Worm (Caenorhabditis elegans) whole organism, late embryonic: ENCODE data around the gene R05D8.7.

ENCODE experiments used
- C38D4.7 ChIP-seq: fragments of 200-800 bp; sonication (Bioruptor generic); optimal IDR thresholded peaks from 2 replicates; lab custom pipeline; 2018; ENCODE audit warnings: mild to moderate bottlenecking, missing genetic modification characterization, moderate library complexity, missing compliant biosample characterization
- K02D7.2 ChIP-seq: sonication (generic microtip); optimal IDR thresholded peaks from 2 replicates; lab custom pipeline; 2017; ENCODE audit warnings: mild to moderate bottlenecking, missing genetic modification characterization, missing compliant biosample characterization
- Y22D7AL.16 ChIP-seq: sonication (generic microtip); optimal IDR thresholded peaks from 2 replicates; lab custom pipeline; 2016; ENCODE audit warnings: missing genetic modification characterization, missing compliant biosample characterization
- ahr-1 ChIP-seq: sonication (generic microtip); optimal IDR thresholded peaks from 2 replicates; lab custom pipeline; 2016; ENCODE audit warnings: missing genetic modification characterization, missing compliant biosample characterization
- ama-1 ChIP-seq: fragments of 150-350 bp; optimal IDR thresholded peaks from 2 replicates; lab custom pipeline; 2014
- ceh-14 ChIP-seq: sonication (generic microtip); optimal IDR thresholded peaks from 2 replicates; lab custom pipeline; 2016; ENCODE audit warnings: missing genotype, missing genetic modification characterization, missing compliant biosample characterization
- ceh-18 ChIP-seq: sonication (generic microtip); optimal IDR thresholded peaks from 2 replicates; lab custom pipeline; 2016; ENCODE audit warnings: missing genetic modification characterization, missing compliant biosample characterization
- ceh-2 ChIP-seq: sonication (generic microtip); optimal IDR thresholded peaks from 2 replicates; lab custom pipeline; 2016; ENCODE audit warnings: missing genotype, missing genetic modification characterization, missing compliant biosample characterization
- ceh-22 ChIP-seq: sonication (generic microtip); optimal IDR thresholded peaks from 2 replicates; lab custom pipeline; 2017; ENCODE audit warnings: missing biosample characterization, missing genetic modification characterization
- ceh-24 ChIP-seq: sonication (generic microtip); optimal IDR thresholded peaks from 2 replicates; lab custom pipeline; 2016; ENCODE audit warnings: mild to moderate bottlenecking, missing genetic modification characterization, missing compliant biosample characterization
- ceh-31 ChIP-seq: sonication (generic microtip); optimal IDR thresholded peaks from 2 replicates; lab custom pipeline; 2016; ENCODE audit warnings: missing genetic modification characterization, missing compliant biosample characterization
- ceh-34 ChIP-seq: sonication (generic microtip); optimal IDR thresholded peaks from 2 replicates; lab custom pipeline; 2016; ENCODE audit warnings: mild to moderate bottlenecking, missing genetic modification characterization, missing compliant biosample characterization
- ceh-45 ChIP-seq: fragments of 200-800 bp; sonication (Bioruptor generic); IDR thresholded peaks from 2 replicates; pipeline ENCODE4 v1.3.6; 2022; ENCODE audit warnings: missing genetic modification reagents, missing genetic modification characterization, missing compliant biosample characterization
- ceh-6 ChIP-seq: fragments of 200-800 bp; sonication (Bioruptor generic); optimal IDR thresholded peaks from 2 replicates; lab custom pipeline; 2018; ENCODE audit warnings: mild to moderate bottlenecking, missing genetic modification characterization, missing compliant biosample characterization
- ceh-9 ChIP-seq: sonication (generic microtip); optimal IDR thresholded peaks from 2 replicates; lab custom pipeline; 2016; ENCODE audit warnings: mild to moderate bottlenecking, missing genetic modification characterization, inconsistent platforms, missing compliant biosample characterization
- dmd-4 ChIP-seq: sonication (generic microtip); optimal IDR thresholded peaks from 2 replicates; lab custom pipeline; 2016; ENCODE audit warnings: borderline replicate concordance, missing genetic modification characterization, missing compliant biosample characterization
- dve-1 ChIP-seq: sonication (generic microtip); optimal IDR thresholded peaks from 2 replicates; lab custom pipeline; 2017; ENCODE audit warnings: antibody characterized with exemption, mild to moderate bottlenecking, missing genetic modification characterization, missing compliant biosample characterization
- eyg-1 ChIP-seq: sonication (generic microtip); optimal IDR thresholded peaks from 2 replicates; lab custom pipeline; 2016; ENCODE audit warnings: missing genotype, missing genetic modification characterization, missing compliant biosample characterization
- fax-1 ChIP-seq: sonication (generic microtip); optimal IDR thresholded peaks from 2 replicates; lab custom pipeline; 2016; ENCODE audit warnings: missing genotype, missing genetic modification characterization, missing compliant biosample characterization
- fkh-10 ChIP-seq: fragments of 150-350 bp; optimal IDR thresholded peaks from 2 replicates; lab custom pipeline; 2014; ENCODE audit warnings: missing biosample characterization, missing genetic modification reagents, missing genetic modification characterization
- fkh-6 ChIP-seq: sonication (generic microtip); optimal IDR thresholded peaks from 2 replicates; lab custom pipeline; 2016; ENCODE audit warnings: missing genetic modification characterization, missing compliant biosample characterization
- gmeb-2 ChIP-seq: sonication (generic microtip); optimal IDR thresholded peaks from 2 replicates; lab custom pipeline; 2016; ENCODE audit warnings: missing genetic modification characterization, inconsistent platforms, missing compliant biosample characterization
- hlh-6 ChIP-seq: sonication (generic microtip); optimal IDR thresholded peaks from 2 replicates; lab custom pipeline; 2016; ENCODE audit warnings: missing genotype, missing genetic modification characterization, missing compliant biosample characterization
- hlh-8 ChIP-seq: sonication (generic microtip); optimal IDR thresholded peaks from 2 replicates; lab custom pipeline; 2016; ENCODE audit warnings: missing genotype, missing genetic modification characterization, missing compliant biosample characterization
- mec-3 ChIP-seq: sonication (generic microtip); optimal IDR thresholded peaks from 2 replicates; lab custom pipeline; 2016; ENCODE audit warnings: borderline replicate concordance, missing genetic modification characterization, missing compliant biosample characterization
- nhr-11 ChIP-seq: fragments of 150-350 bp; optimal IDR thresholded peaks from 2 replicates; lab custom pipeline; 2014; ENCODE audit warnings: missing biosample characterization, missing genetic modification characterization
- nhr-232 ChIP-seq: sonication (generic microtip); optimal IDR thresholded peaks from 2 replicates; lab custom pipeline; 2016; ENCODE audit warnings: missing genetic modification characterization, missing compliant biosample characterization
- odd-2 ChIP-seq: sonication (generic microtip); optimal IDR thresholded peaks from 2 replicates; lab custom pipeline; 2017; ENCODE audit warnings: antibody characterized with exemption, mild to moderate bottlenecking, missing genetic modification characterization, missing compliant biosample characterization
- pat-9 ChIP-seq: fragments of 200-800 bp; sonication (Bioruptor generic); optimal IDR thresholded peaks from 2 replicates; lab custom pipeline; 2018; ENCODE audit warnings: mild to moderate bottlenecking, missing genetic modification characterization, moderate library complexity, missing compliant biosample characterization
- pros-1 ChIP-seq: fragments of 150-350 bp; optimal IDR thresholded peaks from 2 replicates; lab custom pipeline; 2014; ENCODE audit warnings: missing biosample characterization, missing genetic modification reagents, missing genetic modification characterization
- sdc-2 ChIP-seq: sonication (generic microtip); optimal IDR thresholded peaks from 2 replicates; lab custom pipeline; 2016; ENCODE audit warnings: missing genotype, missing genetic modification characterization, missing compliant biosample characterization
- sox-4 ChIP-seq: sonication (generic microtip); optimal IDR thresholded peaks from 2 replicates; lab custom pipeline; 2017; ENCODE audit warnings: mild to moderate bottlenecking, missing genetic modification characterization, inconsistent platforms, missing compliant biosample characterization
- syd-9 ChIP-seq: sonication (generic microtip); optimal IDR thresholded peaks from 2 replicates; lab custom pipeline; 2016; ENCODE audit warnings: mild to moderate bottlenecking, missing genetic modification characterization, moderate library complexity, missing compliant biosample characterization
- tbx-2 ChIP-seq: sonication (generic microtip); optimal IDR thresholded peaks from 2 replicates; lab custom pipeline; 2016; ENCODE audit warnings: missing genetic modification characterization, missing compliant biosample characterization
- tbx-7 ChIP-seq: sonication (generic microtip); optimal IDR thresholded peaks from 2 replicates; lab custom pipeline; 2016; ENCODE audit warnings: missing genotype, missing genetic modification characterization, missing compliant biosample characterization
- unc-86 ChIP-seq: sonication (generic microtip); optimal IDR thresholded peaks from 2 replicates; lab custom pipeline; 2016; ENCODE audit warnings: missing genetic modification characterization, missing compliant biosample characterization
- zip-5 ChIP-seq: sonication (generic microtip); optimal IDR thresholded peaks from 2 replicates; lab custom pipeline; 2016; ENCODE audit warnings: missing genetic modification characterization, missing compliant biosample characterization
- ztf-16 ChIP-seq: sonication (generic microtip); optimal IDR thresholded peaks from 2 replicates; lab custom pipeline; 2017; ENCODE audit warnings: missing genetic modification characterization, missing compliant biosample characterization

Gene R05D8.7

DNA sequence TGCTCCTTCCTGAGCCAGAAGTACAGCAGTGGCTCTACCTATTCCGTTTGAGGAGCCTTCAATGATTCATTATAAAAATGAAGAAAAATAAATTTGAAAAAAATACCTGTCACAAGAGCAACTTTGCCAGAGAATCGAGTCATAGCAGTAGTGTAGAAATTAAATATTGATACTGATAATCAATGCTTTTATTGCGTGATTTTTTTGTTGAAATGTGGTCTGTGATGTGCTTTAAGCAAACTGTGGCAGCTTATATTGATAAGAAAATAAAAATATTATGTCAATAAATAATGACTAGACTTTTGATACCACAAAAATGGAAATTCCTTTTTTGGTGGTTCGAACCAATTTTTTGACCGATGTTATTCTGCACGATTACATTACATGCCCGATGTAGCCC, 2.0 kb upstream of the R05D8.7 start, which contains the start of gene dhs-14:
Gene dhs-14, minus strand, starts transcription at position 149 of the 400 bp plus-strand sequence.
- TF ChIP-seq zip-5 (tag; lab: Kevin White, UChicago) = no peak
- TF ChIP-seq ceh-34 = no peak
- TF ChIP-seq mec-3 = no peak
- TF ChIP-seq gmeb-2 (tag; lab: Kevin White, UChicago) = no peak
- no peak for TF ChIP-seq ceh-14 (tag; lab: Kevin White, UChicago)
- TF ChIP-seq fkh-6 (tag; lab: Kevin White, UChicago) = no peak
- TF ChIP-seq C38D4.7 (GFP tag; lab: Kevin White, UChicago) = no peak
- no peak for TF ChIP-seq dmd-4
- no peak for TF ChIP-seq ceh-2 (tag; lab: Kevin White, UChicago)
- no peak for TF ChIP-seq unc-86 (tag; lab: Kevin White, UChicago)
- TF ChIP-seq odd-2 (tag; lab: Kevin White, UChicago) = no peak
- TF ChIP-seq fkh-10 (GFP tag; lab: Kevin White, UChicago) = no peak
- TF ChIP-seq pros-1 (tag; lab: Kevin White, UChicago) = no peak
- no peak for TF ChIP-seq dve-1 (tag; lab: Kevin White, UChicago)
- no peak for TF ChIP-seq ztf-16 (tag; lab: Kevin White, UChicago)
- no peak for TF ChIP-seq ceh-9
- TF ChIP-seq ceh-31 (tag; lab: Kevin White, UChicago) = no peak

ce11 chrV:2761470-2761869, 1.5 kb downstream of the R05D8.7 start:
- TF ChIP-seq ceh-45 (no peak), nhr-11 (no peak), sdc-2 (no peak), ama-1 (lab: Kevin White, UChicago) (no peak), ceh-24 (tag; lab: Kevin White, UChicago) (no peak), mec-3 (no peak), ahr-1 (tag; lab: Kevin White, UChicago) (no peak), Y22D7AL.16 (tag; lab: Kevin White, UChicago) (no peak), pat-9 (tag; lab: Kevin White, UChicago) (no peak)

- TF ChIP-seq eyg-1 (tag; lab: Kevin White, UChicago) (no peak), mec-3 (no peak), K02D7.2 (tag; lab: Kevin White, UChicago) (no peak), hlh-6 (tag; lab: Kevin White, UChicago) (no peak), ceh-45 (no peak), unc-86 (tag; lab: Kevin White, UChicago) (no peak), hlh-8 (tag; lab: Kevin White, UChicago) (no peak), ceh-34 (no peak), pros-1 (tag; lab: Kevin White, UChicago) (no peak), tbx-7 (tag; lab: Kevin White, UChicago) (no peak), tbx-2 (tag; lab: Kevin White, UChicago) (no peak), nhr-232 (tag; lab: Kevin White, UChicago) (no peak), ceh-18 (tag; lab: Kevin White, UChicago) (no peak), sox-4 (no peak), fkh-6 (tag; lab: Kevin White, UChicago) (no peak), pat-9 (tag; lab: Kevin White, UChicago) (no peak), fax-1 (tag; lab: Kevin White, UChicago) (no peak), ceh-6 (GFP tag; lab: Kevin White, UChicago) (no peak), gmeb-2 (tag; lab: Kevin White, UChicago) (no peak)
These were observed 3.6 kb downstream of the R05D8.7 start, which contains the start of gene srg-58 for ce11 chrV:2759456-2759855. srg-58 (minus strand) TSS chrV:2759556.

- TF ChIP-seq fkh-6 (tag; lab: Kevin White, UChicago) = no peak
- TF ChIP-seq syd-9 (tag; lab: Kevin White, UChicago) = no peak
- no peak for TF ChIP-seq pros-1 (tag; lab: Kevin White, UChicago)
- TF ChIP-seq hlh-6 (tag; lab: Kevin White, UChicago) = no peak
- TF ChIP-seq C38D4.7 (GFP tag; lab: Kevin White, UChicago) = no peak
- no peak for TF ChIP-seq ceh-22 (tag; lab: Kevin White, UChicago)
- TF ChIP-seq fkh-10 (GFP tag; lab: Kevin White, UChicago) = no peak
- TF ChIP-seq ceh-14 (tag; lab: Kevin White, UChicago) = no peak
- no peak for TF ChIP-seq ceh-34
- no peak for TF ChIP-seq ama-1 (lab: Kevin White, UChicago)
These were observed 4.6 kb downstream of the R05D8.7 start for ce11 chrV:2758437-2758836.
